Worm (Caenorhabditis elegans): ENCODE measurements around the gene srh-28.

ce11 chrV:6771645-6772044 lies 4.0 kb downstream of the srh-28 start, which contains the start of gene srh-30:
- TF ChIP-seq nhr-27 (tag; optimal IDR thresholded peaks at IDR 0.05) (no peak), dpl-1 (GFP tag; optimal IDR thresholded peaks at IDR 0.05) (no peak), unc-62 (GFP tag; optimal IDR thresholded peaks at IDR 0.05) (no peak), hsf-1 (GFP tag; IDR thresholded peaks at IDR 0.05) (no peak)
